Fruit fly (Drosophila melanogaster) whole organism, embryonic: Measurements from ENCODE around the gene CG33795.

Experiments used
- CG10147 ChIP-seq: fragments of 200-800 bp; sonication (Bioruptor generic); optimal IDR thresholded peaks from 2 replicates; lab custom pipeline; 2019; ENCODE audit warnings: missing biosample characterization, mild to moderate bottlenecking, missing genetic modification characterization, moderate library complexity
- CG10321 ChIP-seq: fragments of 200-800 bp; sonication (Bioruptor generic); IDR thresholded peaks from 2 replicates; pipeline ENCODE4 v1.3.6; 2022; ENCODE audit warnings: missing biosample characterization, missing genetic modification characterization
- CG10979 ChIP-seq: fragments of 200-800 bp; sonication (Bioruptor generic); optimal IDR thresholded peaks from 2 replicates; lab custom pipeline; 2018; ENCODE audit warnings: missing biosample characterization, mild to moderate bottlenecking, missing genetic modification characterization, moderate library complexity
- CG1602 ChIP-seq: fragments of 200-800 bp; sonication (Bioruptor generic); optimal IDR thresholded peaks from 3 replicates; lab custom pipeline; 2016; ENCODE audit warnings: missing biosample characterization, missing genetic modification characterization
- CG17385 ChIP-seq: fragments of 200-800 bp; sonication (Bioruptor generic); optimal IDR thresholded peaks from 3 replicates; lab custom pipeline; 2018; ENCODE audit warnings: missing biosample characterization, mild to moderate bottlenecking, missing genetic modification characterization
- CG18476 ChIP-seq: fragments of 200-800 bp; sonication (Bioruptor generic); optimal IDR thresholded peaks from 2 replicates; lab custom pipeline; 2016; ENCODE audit warnings: missing biosample characterization, mild to moderate bottlenecking, missing genetic modification characterization
- CG2712 ChIP-seq: fragments of 200-800 bp; optimal IDR thresholded peaks from 3 replicates; lab custom pipeline; 2019; ENCODE audit warnings: missing biosample characterization, mild to moderate bottlenecking, missing genetic modification characterization, moderate library complexity
- CG32532 ChIP-seq: fragments of 200-800 bp; sonication (Bioruptor generic); IDR thresholded peaks from 2 replicates; pipeline ENCODE4 v1.3.6; 2022; ENCODE audit warnings: missing biosample characterization, missing genetic modification characterization
- CG32772 ChIP-seq: fragments of 200-800 bp; sonication (Bioruptor generic); IDR thresholded peaks from 2 replicates; pipeline ENCODE4 v1.3.6; 2022; ENCODE audit warnings: missing biosample characterization, missing genetic modification characterization
- CG4424 ChIP-seq: fragments of 200-800 bp; sonication (Bioruptor generic); optimal IDR thresholded peaks from 3 replicates; lab custom pipeline; 2016; ENCODE audit warnings: missing biosample characterization, missing genetic modification characterization
- CG6689 ChIP-seq: fragments of 200-800 bp; sonication (Bioruptor generic); IDR thresholded peaks from 2 replicates; pipeline ENCODE4 v1.3.6; 2022; ENCODE audit warnings: missing biosample characterization, missing genetic modification characterization
- CG6813 ChIP-seq: fragments of 200-800 bp; sonication (Bioruptor generic); optimal IDR thresholded peaks from 2 replicates; lab custom pipeline; 2017; ENCODE audit warnings: missing biosample characterization, missing genetic modification characterization, mild to moderate bottlenecking, moderate library complexity, missing genetic modification reagents
- CG7271 ChIP-seq: fragments of 200-800 bp; sonication (Bioruptor generic); optimal IDR thresholded peaks from 2 replicates; lab custom pipeline; 2018; ENCODE audit warnings: missing biosample characterization, mild to moderate bottlenecking, missing genetic modification characterization, moderate library complexity
- CG7357 ChIP-seq: fragments of 200-800 bp; sonication (Bioruptor generic); IDR thresholded peaks from 3 replicates; pipeline ENCODE4 v1.3.6; 2022; ENCODE audit warnings: missing biosample characterization, missing genetic modification characterization
- CG7556 ChIP-seq: fragments of 200-800 bp; sonication (Bioruptor generic); optimal IDR thresholded peaks from 2 replicates; lab custom pipeline; 2017; ENCODE audit warnings: missing biosample characterization, mild to moderate bottlenecking, missing genetic modification characterization
- CG8388 ChIP-seq: fragments of 200-800 bp; sonication (Bioruptor generic); optimal IDR thresholded peaks from 2 replicates; lab custom pipeline; 2019; ENCODE audit warnings: missing biosample characterization, mild to moderate bottlenecking, missing genetic modification characterization, moderate library complexity
- CTCF ChIP-seq: fragments of 200-800 bp; sonication (Bioruptor generic); optimal IDR thresholded peaks from 2 replicates; lab custom pipeline; 2017; ENCODE audit warnings: missing biosample characterization, mild to moderate bottlenecking, missing genetic modification characterization, moderate library complexity
- D ChIP-seq, 2 experiments: fragments of 200-800 bp in 1 of 2; fragments of >200 bp in 1 of 2; sonication (Bioruptor generic) in 1 of 2; optimal IDR thresholded peaks; 2 replicates in 1 of 2; 3 replicates in 1 of 2; lab custom pipeline; 2017; ENCODE audit warnings: mild to moderate bottlenecking in 1 of 2, missing biosample characterization in 1 of 2, missing genetic modification characterization in 1 of 2, missing genetic modification reagents in 1 of 2
- Deaf1 ChIP-seq: fragments of 200-800 bp; optimal IDR thresholded peaks from 3 replicates; lab custom pipeline; 2019; ENCODE audit warnings: missing biosample characterization, mild to moderate bottlenecking, missing genetic modification characterization, moderate library complexity
- Drgx ChIP-seq: fragments of 200-800 bp; sonication (Bioruptor generic); IDR thresholded peaks from 2 replicates; pipeline ENCODE4 v1.3.6; 2022; ENCODE audit warnings: missing biosample characterization, missing genetic modification characterization
- HHEX ChIP-seq: fragments of 200-800 bp; sonication (Bioruptor generic); optimal IDR thresholded peaks from 3 replicates; lab custom pipeline; 2017; ENCODE audit warnings: missing biosample characterization, mild to moderate bottlenecking, missing genetic modification characterization, missing genetic modification reagents
- HmgD ChIP-seq: fragments of 200-800 bp; sonication (Bioruptor generic); optimal IDR thresholded peaks from 3 replicates; lab custom pipeline; 2016; ENCODE audit warnings: missing biosample characterization, missing genetic modification characterization
- MBD-R2 ChIP-seq: fragments of 200-800 bp; sonication (Bioruptor generic); IDR thresholded peaks from 2 replicates; pipeline ENCODE4 v1.3.6; 2022; ENCODE audit warnings: missing biosample characterization, missing genetic modification characterization
- Poxn ChIP-seq: fragments of 200-800 bp; sonication (Bioruptor generic); IDR thresholded peaks from 2 replicates; pipeline ENCODE4 v1.3.6; 2022; ENCODE audit warnings: missing biosample characterization, missing genetic modification characterization
- Ptx1 ChIP-seq: fragments of 200-800 bp; sonication (Bioruptor generic); IDR thresholded peaks from 2 replicates; pipeline ENCODE4 v1.3.6; 2022; ENCODE audit warnings: missing biosample characterization, missing genetic modification characterization
- Sox100B ChIP-seq: fragments of 200-800 bp; sonication (Bioruptor generic); optimal IDR thresholded peaks from 3 replicates; lab custom pipeline; 2018; ENCODE audit warnings: missing biosample characterization, mild to moderate bottlenecking, missing genetic modification characterization
- Spps ChIP-seq: fragments of 200-800 bp; sonication (Bioruptor generic); optimal IDR thresholded peaks from 2 replicates; lab custom pipeline; 2018; ENCODE audit warnings: missing biosample characterization, mild to moderate bottlenecking, missing genetic modification characterization
- Tbp ChIP-seq: fragments of >200 bp; optimal IDR thresholded peaks from 2 replicates; lab custom pipeline; 2018; ENCODE audit warnings: missing biosample characterization, missing genetic modification characterization
- Trl ChIP-seq, 3 experiments: fragments of >200 bp in 2 of 3; fragments of 200-800 bp in 1 of 3; sonication (Bioruptor generic) in 1 of 3; optimal IDR thresholded peaks; 2 replicates in 1 of 3; 3 replicates in 2 of 3; lab custom pipeline; 2016 to 2017; ENCODE audit warnings: missing biosample characterization in 1 of 3, missing genetic modification characterization in 1 of 3
- ab ChIP-seq: fragments of 200-800 bp; sonication (Bioruptor generic); optimal IDR thresholded peaks from 2 replicates; lab custom pipeline; 2016; ENCODE audit warnings: missing biosample characterization, missing genetic modification characterization
- caup ChIP-seq: fragments of 200-800 bp; sonication (Bioruptor generic); optimal IDR thresholded peaks from 3 replicates; lab custom pipeline; 2017; ENCODE audit warnings: missing biosample characterization, mild to moderate bottlenecking, missing genetic modification characterization, moderate library complexity; ENCODE audit not compliant: severe bottlenecking
- dpn ChIP-seq, 2 experiments: fragments of 200-800 bp; sonication (Bioruptor generic); optimal IDR thresholded peaks; 3 replicates each; lab custom pipeline; 2016; ENCODE audit warnings: missing biosample characterization in 2 of 2, missing genetic modification characterization in 2 of 2
- fd64A ChIP-seq: fragments of 200-800 bp; sonication (Bioruptor generic); optimal IDR thresholded peaks from 3 replicates; lab custom pipeline; 2018; ENCODE audit warnings: missing biosample characterization, mild to moderate bottlenecking, missing genetic modification characterization
- gce ChIP-seq: fragments of 200-800 bp; sonication (Bioruptor generic); IDR thresholded peaks from 3 replicates; pipeline ENCODE4 v1.3.6; 2022; ENCODE audit warnings: missing biosample characterization, missing genetic modification characterization
- gem ChIP-seq: fragments of 200-800 bp; sonication (Bioruptor generic); optimal IDR thresholded peaks from 2 replicates; lab custom pipeline; 2019; ENCODE audit warnings: missing biosample characterization, mild to moderate bottlenecking, missing genetic modification characterization, moderate library complexity
- her ChIP-seq: fragments of 200-800 bp; sonication (Bioruptor generic); optimal IDR thresholded peaks from 2 replicates; lab custom pipeline; 2016; ENCODE audit warnings: missing biosample characterization, missing genetic modification characterization
- hth ChIP-seq: fragments of >200 bp; optimal IDR thresholded peaks from 2 replicates; lab custom pipeline; 2017; ENCODE audit warnings: inconsistent platforms
- kah ChIP-seq: fragments of 200-800 bp; sonication (Bioruptor generic); optimal IDR thresholded peaks from 2 replicates; lab custom pipeline; 2018; ENCODE audit warnings: missing biosample characterization, mild to moderate bottlenecking, missing genetic modification characterization
- lbe ChIP-seq: fragments of 200-800 bp; sonication (Bioruptor generic); optimal IDR thresholded peaks from 2 replicates; lab custom pipeline; 2016; ENCODE audit warnings: missing biosample characterization, mild to moderate bottlenecking, missing genetic modification characterization
- nerfin-2 ChIP-seq: fragments of 200-800 bp; sonication (Bioruptor generic); IDR thresholded peaks from 2 replicates; pipeline ENCODE4 v1.3.6; 2022; ENCODE audit warnings: missing biosample characterization, missing genetic modification characterization; ENCODE audit not compliant: partially characterized antibody
- run ChIP-seq: fragments of 200-800 bp; sonication (Bioruptor generic); optimal IDR thresholded peaks from 3 replicates; lab custom pipeline; 2018; ENCODE audit warnings: missing biosample characterization, mild to moderate bottlenecking, missing genetic modification characterization
- sens ChIP-seq: fragments of 200-800 bp; sonication (Bioruptor generic); peaks from one replicate; lab custom pipeline; 2016; ENCODE audit warnings: missing biosample characterization, missing genetic modification characterization
- trem ChIP-seq: fragments of 200-800 bp; optimal IDR thresholded peaks from 3 replicates; lab custom pipeline; 2019; ENCODE audit warnings: missing biosample characterization, mild to moderate bottlenecking, missing genetic modification characterization, moderate library complexity
- unc-4 ChIP-seq: fragments of 200-800 bp; sonication (Bioruptor generic); IDR thresholded peaks from 2 replicates; pipeline ENCODE4 v1.3.6; 2022; ENCODE audit warnings: missing biosample characterization, missing genetic modification characterization; ENCODE audit not compliant: partially characterized antibody
- unpg ChIP-seq: fragments of 200-800 bp; sonication (Bioruptor generic); optimal IDR thresholded peaks from 3 replicates; lab custom pipeline; 2018; ENCODE audit warnings: missing biosample characterization, mild to moderate bottlenecking, missing genetic modification characterization, moderate library complexity
- zen2 ChIP-seq: fragments of 200-800 bp; sonication (Bioruptor generic); IDR thresholded peaks from 3 replicates; pipeline ENCODE4 v1.3.6; 2022; ENCODE audit warnings: missing biosample characterization, missing genetic modification characterization; ENCODE audit not compliant: partially characterized antibody

The CG33795 gene

dm6 chr3L:16213201-16213600, 42.0 kb upstream of the CG33795 start:
- no peak for TF ChIP-seq HmgD (GFP tag; lab: Kevin White, UChicago)
- TF ChIP-seq CG8388, result no peak
- no peak for TF ChIP-seq lbe (GFP tag; lab: Kevin White, UChicago)
- TF ChIP-seq CG18476 (GFP tag; lab: Kevin White, UChicago), result no peak
- no peak for TF ChIP-seq CG10147 (GFP tag; lab: Kevin White, UChicago)
- no peak for TF ChIP-seq ab (GFP tag; lab: Kevin White, UChicago)
- TF ChIP-seq caup (GFP tag; lab: Kevin White, UChicago), result no peak
- TF ChIP-seq unc-4 (GFP tag; lab: Robert Waterston, UW), result no peak
- no peak for TF ChIP-seq Poxn (GFP tag; lab: Robert Waterston, UW)
- TF ChIP-seq Tbp (GFP tag; lab: Kevin White, UChicago), result no peak

dm6 chr3L:16211936-16212287, 40.7 kb upstream of the CG33795 start:
- TF ChIP-seq Spps (tag; lab: Kevin White, UChicago) (no peak), CG6813 (GFP tag; lab: Kevin White, UChicago) (no peak), fd64A (no peak), D (optimal IDR thresholded peaks at IDR 0.05; lab: Kevin White, UChicago) (no peak), D (GFP tag; optimal IDR thresholded peaks at IDR 0.05; lab: Kevin White, UChicago) (no peak), CG7271 (tag; lab: Kevin White, UChicago) (no peak), nerfin-2 (GFP tag; lab: Robert Waterston, UW) (no peak), unpg (no peak), trem (tag; lab: Kevin White, UChicago) (no peak), Sox100B (GFP tag; lab: Kevin White, UChicago) (no peak), CG1602 (GFP tag; lab: Kevin White, UChicago) (no peak)

- TF ChIP-seq CG17385 (GFP tag; lab: Kevin White, UChicago) (peak; percentile 4), CTCF (GFP tag; lab: Kevin White, UChicago) (no peak), her (no peak), run (tag; lab: Kevin White, UChicago) (peak; percentile 2), Trl (optimal IDR thresholded peaks at IDR 0.05; lab: Kevin White, UChicago) (peak in 1 of 2 experiments; percentile 17), Trl (GFP tag; optimal IDR thresholded peaks at IDR 0.05; lab: Kevin White, UChicago) (no peak), HHEX (GFP tag; lab: Kevin White, UChicago) (no peak), CG7357 (GFP tag; lab: Robert Waterston, UW) (0 out of 3 replicates have a peak, but pooled peaks have one; percentile 35), zen2 (no peak), hth (lab: Kevin White, UChicago) (no peak), Drgx (peak; percentile 54), gce (GFP tag; lab: Robert Waterston, UW) (no peak), CG7556 (GFP tag; lab: Kevin White, UChicago) (peak; percentile 56), CG2712 (tag; lab: Kevin White, UChicago) (peak; percentile 2), sens (GFP tag; lab: Kevin White, UChicago) (peak; percentile 43), MBD-R2 (0 out of 2 replicates have a peak, but pooled peaks have one; percentile 6), CG6689 (GFP tag; lab: Robert Waterston, UW) (peak; percentile 10; the same call in 1 of the 2 replicates), CG10979 (tag; lab: Kevin White, UChicago) (peak; percentile 8), CG10321 (GFP tag; lab: Robert Waterston, UW) (peak; percentile 82), Deaf1 (peak; percentile 10), CG32772 (no peak), Spps (tag; lab: Kevin White, UChicago) (no peak), CG32532 (GFP tag; lab: Robert Waterston, UW) (0 out of 2 replicates have a peak, but pooled peaks have one; percentile 30), Ptx1 (GFP tag; lab: Robert Waterston, UW) (0 out of 2 replicates have a peak, but pooled peaks have one; percentile 30), dpn (GFP tag; optimal IDR thresholded peaks at IDR 0.05; lab: Kevin White, UChicago) (no peak), CG4424 (peak; percentile 20), gem (peak; percentile 60), kah (GFP tag; lab: Kevin White, UChicago) (no peak)
Measured at dm6 chr3L:16211156-16211935, 40.2 kb upstream of the CG33795 start.
